Fruit fly (Drosophila melanogaster) whole organism, embryonic: Measurements from ENCODE around the gene DnaJ-H.

Source experiments
- CG10209 ChIP-seq: fragments of 200-800 bp; sonication (Bioruptor generic); optimal IDR thresholded peaks from 3 replicates; lab custom pipeline; 2017; ENCODE audit warnings: missing biosample characterization, mild to moderate bottlenecking, missing genetic modification characterization, missing genetic modification reagents
- CG11093 ChIP-seq: fragments of 200-800 bp; sonication (Bioruptor generic); IDR thresholded peaks from 3 replicates; pipeline ENCODE4 v1.3.6; 2022; ENCODE audit warnings: missing biosample characterization, missing genetic modification characterization
- CG12071 ChIP-seq: fragments of 200-800 bp; sonication (Bioruptor generic); optimal IDR thresholded peaks from 3 replicates; lab custom pipeline; 2018; ENCODE audit warnings: missing biosample characterization, mild to moderate bottlenecking, missing genetic modification characterization
- CG12219 ChIP-seq: fragments of 200-800 bp; sonication (Bioruptor generic); optimal IDR thresholded peaks from 3 replicates; lab custom pipeline; 2018; ENCODE audit warnings: missing biosample characterization, mild to moderate bottlenecking, missing genetic modification characterization
- CG12391 ChIP-seq: fragments of 200-800 bp; sonication (Bioruptor generic); optimal IDR thresholded peaks from 3 replicates; lab custom pipeline; 2018; ENCODE audit warnings: missing biosample characterization, mild to moderate bottlenecking, missing genetic modification characterization, moderate library complexity
- CG13123 ChIP-seq: fragments of 200-800 bp; sonication (Bioruptor generic); optimal IDR thresholded peaks from 2 replicates; lab custom pipeline; 2016; ENCODE audit warnings: missing biosample characterization, missing genetic modification characterization
- CG13287 ChIP-seq: fragments of 200-800 bp; sonication (Bioruptor generic); IDR thresholded peaks from 2 replicates; pipeline ENCODE4 v1.3.6; 2022; ENCODE audit warnings: missing biosample characterization, missing genetic modification characterization; ENCODE audit not compliant: partially characterized antibody
- CG1603 ChIP-seq: fragments of 200-800 bp; sonication (Bioruptor generic); optimal IDR thresholded peaks from 2 replicates; lab custom pipeline; 2019; ENCODE audit warnings: missing biosample characterization, mild to moderate bottlenecking, missing genetic modification characterization, moderate library complexity
- CG1647 ChIP-seq: fragments of 200-800 bp; sonication (Bioruptor generic); optimal IDR thresholded peaks from 3 replicates; lab custom pipeline; 2016; ENCODE audit warnings: missing biosample characterization, missing genetic modification characterization
- CG16813 ChIP-seq: fragments of 200-800 bp; sonication (Bioruptor generic); IDR thresholded peaks from 3 replicates; pipeline ENCODE4 v1.3.6; 2022; ENCODE audit warnings: missing biosample characterization, missing genetic modification characterization; ENCODE audit not compliant: partially characterized antibody
- CG17359 ChIP-seq: fragments of 200-800 bp; sonication (Bioruptor generic); optimal IDR thresholded peaks from 3 replicates; lab custom pipeline; 2018; ENCODE audit warnings: missing biosample characterization, mild to moderate bottlenecking, missing genetic modification characterization, moderate library complexity
- CG17802 ChIP-seq: fragments of 200-800 bp; sonication (Bioruptor generic); optimal IDR thresholded peaks from 2 replicates; lab custom pipeline; 2018; ENCODE audit warnings: missing biosample characterization, mild to moderate bottlenecking, missing genetic modification characterization, moderate library complexity
- CG18764 ChIP-seq: fragments of 200-800 bp; sonication (Bioruptor generic); optimal IDR thresholded peaks from 3 replicates; lab custom pipeline; 2016; ENCODE audit warnings: missing biosample characterization, missing genetic modification characterization
- CG4360 ChIP-seq: fragments of 200-800 bp; sonication (Bioruptor generic); IDR thresholded peaks from 2 replicates; pipeline ENCODE4 v1.3.6; 2022; ENCODE audit warnings: missing biosample characterization, missing genetic modification characterization
- CG4707 ChIP-seq: fragments of 200-800 bp; sonication (Bioruptor generic); optimal IDR thresholded peaks from 2 replicates; lab custom pipeline; 2018; ENCODE audit warnings: missing biosample characterization, mild to moderate bottlenecking, missing genetic modification characterization, moderate library complexity
- CG5180 ChIP-seq: fragments of 200-800 bp; sonication (Bioruptor generic); optimal IDR thresholded peaks from 3 replicates; lab custom pipeline; 2017; ENCODE audit warnings: missing biosample characterization, missing genetic modification characterization, mild to moderate bottlenecking, moderate library complexity, missing genetic modification reagents
- CG6272 ChIP-seq: fragments of 200-800 bp; sonication (Bioruptor generic); IDR thresholded peaks from 2 replicates; pipeline ENCODE4 v1.3.6; 2022; ENCODE audit warnings: missing biosample characterization, missing genetic modification characterization
- CG7745 ChIP-seq: fragments of 200-800 bp; sonication (Bioruptor generic); optimal IDR thresholded peaks from 2 replicates; lab custom pipeline; 2018; ENCODE audit warnings: missing biosample characterization, mild to moderate bottlenecking, missing genetic modification characterization, moderate library complexity
- CG7839 ChIP-seq: fragments of 200-800 bp; sonication (Bioruptor generic); optimal IDR thresholded peaks from 3 replicates; lab custom pipeline; 2018; ENCODE audit warnings: missing biosample characterization, mild to moderate bottlenecking, missing genetic modification characterization, moderate library complexity
- CG7987 ChIP-seq: fragments of 200-800 bp; sonication (Bioruptor generic); optimal IDR thresholded peaks from 2 replicates; lab custom pipeline; 2018; ENCODE audit warnings: missing biosample characterization, mild to moderate bottlenecking, missing genetic modification characterization, moderate library complexity
- CG8290 ChIP-seq, 3 experiments: fragments of 200-800 bp; sonication (Bioruptor generic); optimal IDR thresholded peaks; 2 replicates each; lab custom pipeline; 2016 to 2019; ENCODE audit warnings: missing biosample characterization in 3 of 3, missing genetic modification characterization in 3 of 3, mild to moderate bottlenecking in 2 of 3, moderate library complexity in 1 of 3
- CG8388 ChIP-seq: fragments of 200-800 bp; sonication (Bioruptor generic); optimal IDR thresholded peaks from 2 replicates; lab custom pipeline; 2019; ENCODE audit warnings: missing biosample characterization, mild to moderate bottlenecking, missing genetic modification characterization, moderate library complexity
- CG9215 ChIP-seq: fragments of 200-800 bp; sonication (Bioruptor generic); IDR thresholded peaks from 2 replicates; pipeline ENCODE4 v1.3.6; 2022; ENCODE audit warnings: missing biosample characterization, missing genetic modification characterization
- Dip2 ChIP-seq: fragments of 200-800 bp; sonication (Bioruptor generic); IDR thresholded peaks from 2 replicates; pipeline ENCODE4 v1.3.6; 2022; ENCODE audit warnings: missing biosample characterization, missing genetic modification characterization
- Dip3 ChIP-seq: fragments of 200-800 bp; sonication (Bioruptor generic); optimal IDR thresholded peaks from 3 replicates; lab custom pipeline; 2016; ENCODE audit warnings: missing biosample characterization, missing genetic modification characterization
- ERR ChIP-seq: fragments of 200-800 bp; sonication (Bioruptor generic); optimal IDR thresholded peaks from 2 replicates; lab custom pipeline; 2016; ENCODE audit warnings: missing biosample characterization, missing genetic modification characterization
- Hr51 ChIP-seq, 2 experiments: fragments of 200-800 bp; sonication (Bioruptor generic); optimal IDR thresholded peaks; 2 replicates in 1 of 2; 3 replicates in 1 of 2; lab custom pipeline; 2016 to 2018; ENCODE audit warnings: missing biosample characterization in 2 of 2, missing genetic modification characterization in 2 of 2, mild to moderate bottlenecking in 1 of 2, moderate library complexity in 1 of 2
- Kr ChIP-seq: fragments of 200-800 bp; sonication (Bioruptor generic); optimal IDR thresholded peaks from 2 replicates; lab custom pipeline; 2017; ENCODE audit warnings: missing biosample characterization, mild to moderate bottlenecking, missing genetic modification characterization
- MESR4 ChIP-seq: fragments of 200-800 bp; sonication (Bioruptor generic); optimal IDR thresholded peaks from 2 replicates; lab custom pipeline; 2018; ENCODE audit warnings: missing biosample characterization, mild to moderate bottlenecking, missing genetic modification characterization, moderate library complexity
- Meics ChIP-seq: fragments of 200-800 bp; sonication (Bioruptor generic); optimal IDR thresholded peaks from 2 replicates; lab custom pipeline; 2017; ENCODE audit warnings: missing biosample characterization, mild to moderate bottlenecking, missing genetic modification characterization
- Nf-YC ChIP-seq: fragments of 200-800 bp; optimal IDR thresholded peaks from 3 replicates; lab custom pipeline; 2019; ENCODE audit warnings: missing biosample characterization, mild to moderate bottlenecking, missing genetic modification characterization, moderate library complexity
- Ravus ChIP-seq: fragments of 200-800 bp; sonication (Bioruptor generic); IDR thresholded peaks from 2 replicates; pipeline ENCODE4 v1.3.6; 2022; ENCODE audit warnings: missing biosample characterization, missing genetic modification characterization
- Taf1 ChIP-seq: fragments of 200-800 bp; sonication (Bioruptor generic); IDR thresholded peaks from 2 replicates; pipeline ENCODE4 v1.3.6; 2022; ENCODE audit warnings: missing biosample characterization, missing genetic modification characterization
- az2 ChIP-seq: fragments of 200-800 bp; sonication (Bioruptor generic); optimal IDR thresholded peaks from 3 replicates; lab custom pipeline; 2016; ENCODE audit warnings: missing biosample characterization, missing genetic modification characterization
- bab2 ChIP-seq: fragments of 200-800 bp; sonication (Bioruptor generic); optimal IDR thresholded peaks from 2 replicates; lab custom pipeline; 2016; ENCODE audit warnings: missing biosample characterization, missing genetic modification characterization
- grau ChIP-seq: fragments of 200-800 bp; optimal IDR thresholded peaks from 3 replicates; lab custom pipeline; 2019; ENCODE audit warnings: missing biosample characterization, mild to moderate bottlenecking, missing genetic modification characterization, moderate library complexity
- gsb ChIP-seq: fragments of 200-800 bp; sonication (Bioruptor generic); IDR thresholded peaks from 2 replicates; pipeline ENCODE4 v1.3.6; 2022; ENCODE audit warnings: missing biosample characterization, missing genetic modification characterization
- mam ChIP-seq: fragments of 200-800 bp; sonication (Bioruptor generic); optimal IDR thresholded peaks from 3 replicates; lab custom pipeline; 2016; ENCODE audit warnings: missing biosample characterization, missing genetic modification characterization
- nmo ChIP-seq: fragments of 200-800 bp; sonication (Bioruptor generic); optimal IDR thresholded peaks from 2 replicates; lab custom pipeline; 2018; ENCODE audit warnings: missing biosample characterization, mild to moderate bottlenecking, missing genetic modification characterization, moderate library complexity
- onecut ChIP-seq: fragments of 200-800 bp; sonication (Bioruptor generic); IDR thresholded peaks from 2 replicates; pipeline ENCODE4 v1.3.6; 2022; ENCODE audit warnings: missing biosample characterization, missing genetic modification characterization
- pfk ChIP-seq: fragments of 200-800 bp; sonication (Bioruptor generic); optimal IDR thresholded peaks from 2 replicates; lab custom pipeline; 2018; ENCODE audit warnings: missing biosample characterization, mild to moderate bottlenecking, missing genetic modification characterization, moderate library complexity
- scrt ChIP-seq: fragments of 200-800 bp; sonication (Bioruptor generic); optimal IDR thresholded peaks from 2 replicates; lab custom pipeline; 2018; ENCODE audit warnings: missing biosample characterization, mild to moderate bottlenecking, missing genetic modification characterization, moderate library complexity
- seq ChIP-seq: fragments of 200-800 bp; sonication (Bioruptor generic); IDR thresholded peaks from 2 replicates; pipeline ENCODE4 v1.3.6; 2022; ENCODE audit warnings: missing biosample characterization, missing genetic modification characterization
- sima ChIP-seq: fragments of 200-800 bp; sonication (Bioruptor generic); optimal IDR thresholded peaks from 2 replicates; lab custom pipeline; 2016; ENCODE audit warnings: missing biosample characterization, missing genetic modification characterization
- slp2 ChIP-seq: fragments of 200-800 bp; sonication (Bioruptor generic); optimal IDR thresholded peaks from 2 replicates; lab custom pipeline; 2016; ENCODE audit warnings: missing biosample characterization, missing genetic modification characterization
- tin ChIP-seq: fragments of 200-800 bp; sonication (Bioruptor generic); optimal IDR thresholded peaks from 3 replicates; lab custom pipeline; 2016; ENCODE audit warnings: missing biosample characterization, missing genetic modification characterization
- tll ChIP-seq, 2 experiments: fragments of 200-800 bp in 1 of 2; fragments of >200 bp in 1 of 2; sonication (Bioruptor generic) in 1 of 2; optimal IDR thresholded peaks; 2 replicates each; lab custom pipeline; 2017 to 2019; ENCODE audit warnings: missing biosample characterization in 2 of 2, missing genetic modification characterization in 2 of 2, mild to moderate bottlenecking in 1 of 2, moderate library complexity in 1 of 2
- toy ChIP-seq: fragments of 200-800 bp; sonication (Bioruptor generic); IDR thresholded peaks from 2 replicates; pipeline ENCODE4 v1.3.6; 2022; ENCODE audit warnings: missing biosample characterization, missing genetic modification characterization
- trem ChIP-seq: fragments of 200-800 bp; optimal IDR thresholded peaks from 3 replicates; lab custom pipeline; 2019; ENCODE audit warnings: missing biosample characterization, mild to moderate bottlenecking, missing genetic modification characterization, moderate library complexity

The DnaJ-H gene

dm6 chr2L:13191894-13192293 is 26.0 kb upstream of the DnaJ-H start, which contains the start of the genes CG16974 and Edem2:
Gene CG16974, minus strand, starts transcription at chr2L:13191979.
Gene Edem2, plus strand, starts transcription at chr2L:13192201.
- TF ChIP-seq CG7745 (tag; lab: Kevin White, UChicago) (no peak), CG9215 (GFP tag; lab: Robert Waterston, UW) (peak; percentile 70), pfk (GFP tag; lab: Kevin White, UChicago) (no peak), Kr (no peak), CG17359 (tag; lab: Kevin White, UChicago) (peak; percentile 70), CG7987 (peak; percentile 69), Taf1 (GFP tag; lab: Robert Waterston, UW) (0 out of 2 replicates have a peak, but pooled peaks have one; percentile 26), slp2 (GFP tag; lab: Kevin White, UChicago) (no peak), Nf-YC (tag; lab: Kevin White, UChicago) (peak; percentile 74), az2 (GFP tag; lab: Kevin White, UChicago) (peak; percentile 79), CG12071 (GFP tag; lab: Kevin White, UChicago) (no peak), onecut (GFP tag; lab: Robert Waterston, UW) (no peak), CG1603 (tag; lab: Kevin White, UChicago) (no peak), nmo (peak; percentile 84), Ravus (GFP tag; lab: Robert Waterston, UW) (peak; percentile 13; the same call in 1 of the 2 replicates), CG5180 (GFP tag; lab: Kevin White, UChicago) (no peak), MESR4 (peak; percentile 71), CG8290 (GFP tag; optimal IDR thresholded peaks at IDR 0.05; lab: Kevin White, UChicago) (no peak), CG8290 (tag; optimal IDR thresholded peaks at IDR 0.05; lab: Kevin White, UChicago) (no peak), CG17802 (peak; percentile 20), Hr51 (GFP tag; optimal IDR thresholded peaks at IDR 0.05; lab: Kevin White, UChicago) (peak in 1 of 2 experiments; percentile 61), gsb (GFP tag; lab: Robert Waterston, UW) (no peak), CG7839 (tag; lab: Kevin White, UChicago) (no peak), Dip2 (GFP tag; lab: Robert Waterston, UW) (no peak), CG8388 (GFP tag; lab: Kevin White, UChicago) (no peak), CG6272 (GFP tag; lab: Robert Waterston, UW) (peak; percentile 67; the same call in 1 of the 2 replicates), tin (GFP tag; lab: Kevin White, UChicago) (peak; percentile 79), CG16813 (GFP tag; lab: Robert Waterston, UW) (no peak), ERR (GFP tag; lab: Kevin White, UChicago) (no peak), Meics (GFP tag; lab: Kevin White, UChicago) (no peak), bab2 (GFP tag; lab: Kevin White, UChicago) (peak; percentile 44), CG10209 (GFP tag; lab: Kevin White, UChicago) (no peak), CG12391 (tag; lab: Kevin White, UChicago) (peak; percentile 91), CG4707 (GFP tag; lab: Kevin White, UChicago) (no peak), CG4360 (no peak), scrt (GFP tag; lab: Kevin White, UChicago) (no peak), mam (GFP tag; lab: Kevin White, UChicago) (peak; percentile 34), CG13287 (GFP tag; lab: Robert Waterston, UW) (peak; percentile 34; the same call in 1 of the 2 replicates), Dip3 (GFP tag; lab: Kevin White, UChicago) (peak; percentile 19), CG18764 (GFP tag; lab: Kevin White, UChicago) (peak; percentile 74), grau (tag; lab: Kevin White, UChicago) (peak; percentile 73), CG1647 (peak; percentile 39), sima (no peak), trem (tag; lab: Kevin White, UChicago) (peak; percentile 87), seq (GFP tag; lab: Robert Waterston, UW) (peak; percentile 49; the same call in 1 of the 2 replicates), CG12219 (GFP tag; lab: Kevin White, UChicago) (no peak), tll (GFP tag; optimal IDR thresholded peaks at IDR 0.05; lab: Kevin White, UChicago) (no peak), CG11093 (GFP tag; lab: Robert Waterston, UW) (peak; percentile 65; the same call in 2 of the 3 replicates), toy (no peak), CG13123 (GFP tag; lab: Kevin White, UChicago) (peak; percentile 64)
